Worm (Caenorhabditis elegans) whole organism, young adult: ENCODE results near the gene chw-1.

ENCODE experiments used
- B0035.1 ChIP-seq: sonication (generic microtip); optimal IDR thresholded peaks from 2 replicates; lab custom pipeline; 2016; ENCODE audit warnings: missing genetic modification characterization, mild to moderate bottlenecking, missing compliant biosample characterization, missing genotype, missing genetic modification reagents
- F49E8.2 ChIP-seq: sonication (generic microtip); optimal IDR thresholded peaks from 3 replicates; lab custom pipeline; 2017; ENCODE audit warnings: missing genetic modification characterization, mild to moderate bottlenecking, missing compliant biosample characterization, antibody characterized with exemption, moderate library complexity; ENCODE audit not compliant: insufficient read depth
- K12H6.12 ChIP-seq: fragments of 200-800 bp; sonication (Bioruptor generic); optimal IDR thresholded peaks from 2 replicates; lab custom pipeline; 2018; ENCODE audit warnings: mild to moderate bottlenecking, missing genetic modification characterization, missing compliant biosample characterization
- ama-1 ChIP-seq, 3 experiments: fragments of 150-350 bp in 1 of 3; sonication (generic microtip) in 2 of 3; optimal IDR thresholded peaks; 2 replicates each; lab custom pipeline; 2014 to 2018; ENCODE audit warnings: missing biosample characterization in 2 of 3, missing genetic modification characterization in 2 of 3, missing genetic modification reagents in 2 of 3
- aptf-2 ChIP-seq: fragments of 200-800 bp; sonication (Bioruptor generic); conservative IDR thresholded peaks from 2 replicates; pipeline ENCODE4 v1.3.6; 2022; ENCODE audit warnings: missing genetic modification reagents, missing genetic modification characterization, missing compliant biosample characterization
- aptf-3 ChIP-seq: fragments of 200-800 bp; sonication (Bioruptor generic); IDR thresholded peaks from 2 replicates; pipeline ENCODE4 v1.3.6; 2022; ENCODE audit warnings: missing genetic modification characterization, missing compliant biosample characterization
- atf-7 ChIP-seq: sonication (generic microtip); optimal IDR thresholded peaks from 2 replicates; lab custom pipeline; 2017; ENCODE audit warnings: mild to moderate bottlenecking, missing genetic modification characterization, missing compliant biosample characterization
- attf-6 ChIP-seq: fragments of 200-800 bp; sonication (Bioruptor generic); IDR thresholded peaks from 2 replicates; pipeline ENCODE4 v1.3.6; 2022; ENCODE audit warnings: missing genetic modification reagents, missing genetic modification characterization, missing compliant biosample characterization
- ccch-3 ChIP-seq: fragments of 200-800 bp; sonication (Bioruptor generic); optimal IDR thresholded peaks from 2 replicates; lab custom pipeline; 2018; ENCODE audit warnings: mild to moderate bottlenecking, missing genetic modification characterization, missing compliant biosample characterization
- ceh-27 ChIP-seq: fragments of 200-800 bp; sonication (Bioruptor generic); optimal IDR thresholded peaks from 2 replicates; lab custom pipeline; 2018; ENCODE audit warnings: mild to moderate bottlenecking, missing genetic modification characterization, moderate library complexity, missing compliant biosample characterization
- ceh-40 ChIP-seq: fragments of 200-800 bp; sonication (Bioruptor generic); IDR thresholded peaks from 2 replicates; pipeline ENCODE4 v1.3.6; 2022; ENCODE audit warnings: missing genetic modification characterization, missing compliant biosample characterization
- ceh-79 ChIP-seq: sonication (generic microtip); optimal IDR thresholded peaks from 2 replicates; lab custom pipeline; 2017; ENCODE audit warnings: mild to moderate bottlenecking, missing genetic modification characterization, missing compliant biosample characterization
- dox-1 ChIP-seq: fragments of 200-800 bp; sonication (Bioruptor generic); IDR thresholded peaks from 2 replicates; pipeline ENCODE4 v1.3.6; 2022; ENCODE audit warnings: missing genetic modification reagents, missing genetic modification characterization, missing compliant biosample characterization
- dpff-1 ChIP-seq: sonication (generic microtip); optimal IDR thresholded peaks from 2 replicates; lab custom pipeline; 2017; ENCODE audit warnings: mild to moderate bottlenecking, missing genetic modification characterization, missing compliant biosample characterization
- egl-18 ChIP-seq: fragments of 200-800 bp; sonication (Bioruptor generic); IDR thresholded peaks from 2 replicates; pipeline ENCODE4 v1.3.6; 2022; ENCODE audit warnings: missing genetic modification reagents, missing genetic modification characterization, missing compliant biosample characterization
- hmg-1.2 ChIP-seq: fragments of 200-800 bp; sonication (Bioruptor generic); IDR thresholded peaks from 2 replicates; pipeline ENCODE4 v1.3.6; 2022; ENCODE audit warnings: missing genetic modification reagents, missing genetic modification characterization, missing compliant biosample characterization
- hmg-20 ChIP-seq: fragments of 200-800 bp; sonication (Bioruptor generic); IDR thresholded peaks from 2 replicates; pipeline ENCODE4 v1.3.6; 2022; ENCODE audit warnings: missing genetic modification reagents, missing genetic modification characterization, missing compliant biosample characterization
- hsf-1 ChIP-seq: fragments of 200-800 bp; sonication (Bioruptor generic); IDR thresholded peaks from 2 replicates; pipeline ENCODE4 v1.3.6; 2022; ENCODE audit warnings: missing genetic modification reagents, missing genetic modification characterization, missing compliant biosample characterization
- lin-26 ChIP-seq: fragments of 200-800 bp; sonication (Bioruptor generic); IDR thresholded peaks from 2 replicates; pipeline ENCODE4 v1.3.6; 2022; ENCODE audit warnings: missing genetic modification reagents, missing genetic modification characterization, missing compliant biosample characterization
- lin-35 ChIP-seq, 3 experiments: fragments of 150-350 bp in 2 of 3; sonication (generic microtip) in 1 of 3; optimal IDR thresholded peaks; 2 replicates each; lab custom pipeline; 2014 to 2018; ENCODE audit warnings: missing biosample characterization in 3 of 3, missing genetic modification characterization in 3 of 3, missing genetic modification reagents in 3 of 3
- lir-1 ChIP-seq: fragments of 200-800 bp; sonication (Bioruptor generic); conservative IDR thresholded peaks from 2 replicates; pipeline ENCODE4 v1.3.6; 2022; ENCODE audit warnings: missing genetic modification reagents, missing genetic modification characterization, missing compliant biosample characterization
- lsy-27 ChIP-seq: sonication (generic microtip); optimal IDR thresholded peaks from 2 replicates; lab custom pipeline; 2017; ENCODE audit warnings: missing genetic modification characterization, mild to moderate bottlenecking, missing compliant biosample characterization, antibody characterized with exemption, missing genotype, borderline replicate concordance; ENCODE audit not compliant: insufficient read depth
- mes-4 ChIP-seq: sonication (generic microtip); optimal IDR thresholded peaks from 2 replicates; lab custom pipeline; 2016; ENCODE audit warnings: missing genotype, missing genetic modification characterization, missing compliant biosample characterization
- mxl-1 ChIP-seq: sonication (generic microtip); optimal IDR thresholded peaks from 2 replicates; lab custom pipeline; 2016; ENCODE audit warnings: missing genetic modification characterization, missing compliant biosample characterization
- nhr-120 ChIP-seq: fragments of 200-800 bp; sonication (Bioruptor generic); IDR thresholded peaks from 2 replicates; pipeline ENCODE4 v1.3.6; 2022; ENCODE audit warnings: missing genetic modification characterization, missing compliant biosample characterization
- nhr-90 ChIP-seq: sonication (generic microtip); optimal IDR thresholded peaks from 2 replicates; lab custom pipeline; 2016; ENCODE audit warnings: missing genotype, mild to moderate bottlenecking, missing genetic modification characterization, missing compliant biosample characterization
- rec-8 ChIP-seq, 2 experiments: sonication (generic microtip); optimal IDR thresholded peaks; 2 replicates each; lab custom pipeline; 2016; ENCODE audit warnings: mild to moderate bottlenecking in 2 of 2, missing genetic modification characterization in 2 of 2, missing genetic modification reagents in 2 of 2, missing genotype in 2 of 2, missing biosample characterization in 1 of 2, missing compliant biosample characterization in 1 of 2, moderate library complexity in 1 of 2
- rpc-1 ChIP-seq, 2 experiments: fragments of 150-350 bp in 1 of 2; sonication (generic microtip) in 1 of 2; optimal IDR thresholded peaks; 2 replicates each; lab custom pipeline; 2014 to 2018; ENCODE audit warnings: missing biosample characterization in 1 of 2, missing genetic modification characterization in 1 of 2, missing genetic modification reagents in 1 of 2, missing genotype in 1 of 2
- snpc-3.4 ChIP-seq: sonication (generic microtip); optimal IDR thresholded peaks from 2 replicates; lab custom pipeline; 2017; ENCODE audit warnings: missing genetic modification characterization, mild to moderate bottlenecking, missing compliant biosample characterization, antibody characterized with exemption, moderate library complexity, missing genotype, missing genetic modification reagents
- unc-130 ChIP-seq: sonication (generic microtip); optimal IDR thresholded peaks from 2 replicates; lab custom pipeline; 2016; ENCODE audit warnings: missing genetic modification reagents, missing genetic modification characterization, missing compliant biosample characterization
- unc-62 ChIP-seq: fragments of 150-350 bp; optimal IDR thresholded peaks from 2 replicates; lab custom pipeline; 2014; ENCODE audit warnings: missing biosample characterization, missing genetic modification reagents, missing genetic modification characterization
- ztf-22 ChIP-seq: fragments of 200-800 bp; sonication (Bioruptor generic); optimal IDR thresholded peaks from 2 replicates; lab custom pipeline; 2018; ENCODE audit warnings: mild to moderate bottlenecking, missing genetic modification characterization, moderate library complexity, missing compliant biosample characterization
- ztf-26 ChIP-seq: sonication (generic microtip); optimal IDR thresholded peaks from 2 replicates; lab custom pipeline; 2017; ENCODE audit warnings: missing genetic modification characterization, missing compliant biosample characterization

The chw-1 gene

ce11 chrV:10469845-10470244, 7.8 kb downstream of the chw-1 start:
- no peak for TF ChIP-seq hmg-1.2
- no peak for TF ChIP-seq nhr-90 (tag; lab: Kevin White, UChicago)
- no peak for TF ChIP-seq unc-130 (GFP tag; lab: Kevin White, UChicago)
- TF ChIP-seq attf-6: no peak
- no peak for TF ChIP-seq aptf-3 (GFP tag; lab: Robert Waterston, UW)
- no peak for TF ChIP-seq lir-1
- no peak for TF ChIP-seq atf-7 (tag; lab: Kevin White, UChicago)
- TF ChIP-seq lin-26 (GFP tag; lab: Robert Waterston, UW): no peak

- TF ChIP-seq mes-4 (tag; lab: Kevin White, UChicago) (no peak), hsf-1 (GFP tag; lab: Robert Waterston, UW) (no peak), mxl-1 (tag; lab: Kevin White, UChicago) (no peak), rpc-1 (optimal IDR thresholded peaks at IDR 0.05; lab: Kevin White, UChicago) (no peak), rpc-1 (tag; optimal IDR thresholded peaks at IDR 0.05; lab: Kevin White, UChicago) (no peak), snpc-3.4 (no peak), ceh-79 (no peak), nhr-90 (tag; lab: Kevin White, UChicago) (no peak), dox-1 (no peak), lsy-27 (no peak), egl-18 (GFP tag; lab: Robert Waterston, UW) (no peak), ccch-3 (GFP tag; lab: Kevin White, UChicago) (no peak), unc-130 (GFP tag; lab: Kevin White, UChicago) (no peak), aptf-2 (GFP tag; lab: Robert Waterston, UW) (no peak), lin-35 (GFP tag; optimal IDR thresholded peaks at IDR 0.05; lab: Kevin White, UChicago) (no peak), F49E8.2 (tag; lab: Kevin White, UChicago) (no peak)
Observed at ce11 chrV:10471007-10471406, 8.9 kb downstream of the chw-1 start.

ce11 chrV:10472901-10473774, 11.1 kb downstream of the chw-1 start:
- TF ChIP-seq ceh-27 (GFP tag; lab: Kevin White, UChicago): no peak
- peak; percentile 58 for TF ChIP-seq ama-1 (optimal IDR thresholded peaks at IDR 0.05; lab: Kevin White, UChicago)
- TF ChIP-seq ama-1 (GFP tag; optimal IDR thresholded peaks at IDR 0.05; lab: Kevin White, UChicago): no peak
- TF ChIP-seq K12H6.12 (tag; lab: Kevin White, UChicago): no peak
- no peak for TF ChIP-seq ceh-40 (GFP tag; lab: Robert Waterston, UW)
- TF ChIP-seq ztf-26 (tag; lab: Kevin White, UChicago): peak; percentile 21
- TF ChIP-seq ztf-22 (GFP tag; lab: Kevin White, UChicago): no peak
- TF ChIP-seq hmg-20 (GFP tag; lab: Robert Waterston, UW): no peak
- TF ChIP-seq, all 124 proteins: peak for 2

DNA sequence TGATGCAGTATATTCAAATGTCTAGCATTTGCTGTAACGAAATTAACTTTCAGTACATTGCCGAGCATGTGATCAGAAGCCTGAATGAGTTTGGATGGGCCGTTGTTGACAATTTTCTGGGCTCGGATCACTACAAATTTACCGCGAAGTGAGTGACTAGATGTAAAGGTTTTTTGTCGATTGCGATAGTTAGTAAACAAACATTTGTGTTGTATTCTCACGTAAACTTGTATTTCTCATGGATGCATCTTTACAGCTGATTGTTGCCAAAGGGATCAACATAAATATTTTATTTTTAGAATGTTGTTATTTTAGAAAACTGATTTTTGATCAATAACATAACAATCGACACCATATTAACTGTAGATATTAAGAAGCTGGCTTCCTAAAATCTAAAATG, 12.0 kb downstream of the chw-1 start:
- TF ChIP-seq unc-62 (GFP tag; lab: Kevin White, UChicago) (no peak), dpff-1 (tag; lab: Kevin White, UChicago) (no peak), B0035.1 (no peak), rec-8 (tag; optimal IDR thresholded peaks at IDR 0.05; lab: Kevin White, UChicago) (no peak), nhr-120 (GFP tag; lab: Robert Waterston, UW) (no peak), K12H6.12 (tag; lab: Kevin White, UChicago) (no peak)
